Fruit fly (Drosophila melanogaster): ENCODE results near the gene CG11425.

CG11425 gene

DNA sequence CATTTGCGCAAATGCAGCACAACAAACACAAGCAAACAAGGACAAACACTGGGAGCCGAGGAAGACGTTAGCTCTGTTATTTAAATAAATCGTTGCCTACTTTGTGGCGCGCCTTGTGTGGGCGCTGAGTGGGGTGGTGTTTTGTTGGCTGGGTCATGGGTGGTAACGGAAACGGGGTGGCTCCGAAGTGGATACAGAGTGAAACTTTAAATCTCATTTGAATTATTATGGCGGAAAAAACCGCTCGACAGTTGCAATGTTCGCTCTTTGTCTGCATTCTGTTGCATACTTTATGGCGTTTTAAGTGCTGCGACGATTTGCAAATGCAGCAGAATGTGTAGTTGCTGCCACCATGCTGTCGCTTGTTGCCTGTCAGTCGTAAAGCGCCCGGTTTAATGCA, 23.0 kb downstream of the CG11425 start:
- TF ChIP-seq Ets96B (tag; optimal IDR thresholded peaks at IDR 0.05) (no peak), Hr4 (GFP tag; optimal IDR thresholded peaks at IDR 0.05) (no peak), eg (GFP tag; IDR thresholded peaks at IDR 0.05) (no peak), acj6 (GFP tag; optimal IDR thresholded peaks at IDR 0.05) (no peak), CG6276 (GFP tag; optimal IDR thresholded peaks at IDR 0.05) (no peak), Gug (GFP tag; IDR thresholded peaks at IDR 0.05) (no peak), achi (GFP tag; optimal IDR thresholded peaks at IDR 0.05) (no peak), lz (GFP tag; optimal IDR thresholded peaks at IDR 0.05) (no peak), Blimp-1 (GFP tag; optimal IDR thresholded peaks at IDR 0.05) (no peak), CG8319 (GFP tag; optimal IDR thresholded peaks at IDR 0.05) (no peak), dac (GFP tag; optimal IDR thresholded peaks at IDR 0.05) (no peak), CG8632 (GFP tag; optimal IDR thresholded peaks at IDR 0.05) (no peak), salr (GFP tag; optimal IDR thresholded peaks at IDR 0.05) (no peak), spab (GFP tag; optimal IDR thresholded peaks at IDR 0.05) (no peak), svp (GFP tag) (no peak), Hr38 (GFP tag; optimal IDR thresholded peaks at IDR 0.05) (no peak), CG6854 (GFP tag; optimal IDR thresholded peaks at IDR 0.05) (no peak), CG6808 (GFP tag; optimal IDR thresholded peaks at IDR 0.05) (no peak), Ets21C (GFP tag; optimal IDR thresholded peaks at IDR 0.05) (no peak)

DNA sequence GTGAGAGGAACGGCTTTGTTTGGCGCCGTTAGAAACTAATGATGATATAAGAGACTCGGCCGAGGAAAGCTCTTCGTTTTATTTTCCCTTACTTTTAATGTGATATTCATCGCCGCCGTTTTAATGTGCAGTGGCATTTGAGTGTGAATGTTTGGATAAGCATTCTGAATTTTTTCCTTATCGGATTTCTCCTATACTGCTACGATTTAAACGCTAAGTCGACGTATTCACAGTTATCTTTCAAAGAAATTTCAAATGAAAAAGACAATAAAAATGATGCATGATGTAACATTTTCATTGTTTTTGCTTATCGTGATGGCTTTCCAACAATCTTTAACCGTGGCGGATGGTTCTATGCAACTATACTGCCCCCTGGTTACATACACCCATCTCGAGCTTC, 26.7 kb downstream of the CG11425 start, which contains the start of gene CG43312:
CG43312 (plus strand) TSS at position 301 of the 400 bp plus-strand sequence.
- no peak for TF ChIP-seq CG6276 (GFP tag; optimal IDR thresholded peaks at IDR 0.05)
- no peak for TF ChIP-seq Eip78C (GFP tag)
- no peak for TF ChIP-seq cyc (GFP tag; optimal IDR thresholded peaks at IDR 0.05)
- TF ChIP-seq Ets21C (GFP tag; optimal IDR thresholded peaks at IDR 0.05): no peak
- TF ChIP-seq Sox102F (GFP tag; optimal IDR thresholded peaks at IDR 0.05): no peak
- TF ChIP-seq ss (GFP tag; optimal IDR thresholded peaks at IDR 0.05): no peak
- no peak for TF ChIP-seq Hr39 (GFP tag; optimal IDR thresholded peaks at IDR 0.05)

DNA sequence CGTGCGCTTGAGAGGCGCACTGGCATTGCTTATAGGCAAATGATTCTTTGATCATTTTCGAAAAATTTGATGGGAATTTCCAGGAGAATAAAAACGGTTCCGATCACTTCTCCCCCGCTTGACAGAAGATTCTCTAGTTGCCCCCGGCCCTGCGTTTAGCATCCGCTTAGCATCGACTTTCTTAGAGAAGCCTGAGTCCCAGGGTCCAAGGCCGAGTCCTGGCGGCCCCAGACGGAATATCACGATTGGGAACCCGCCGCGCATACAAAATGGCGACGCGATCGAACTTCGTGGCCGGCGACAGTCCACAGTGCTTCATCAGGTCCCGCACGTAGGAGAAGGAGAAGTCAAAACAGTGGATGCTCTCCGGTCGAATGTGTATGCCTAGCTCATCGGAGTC, 29.1 kb downstream of the CG11425 start, which contains the start of gene CG43331:
CG43331 (minus strand) TSS at position 101 of the 400 bp plus-strand sequence.
- TF ChIP-seq cyc (GFP tag; optimal IDR thresholded peaks at IDR 0.05) (no peak), Blimp-1 (GFP tag; optimal IDR thresholded peaks at IDR 0.05) (no peak), CG15336 (GFP tag; IDR thresholded peaks at IDR 0.05) (no peak), pdm3 (GFP tag; optimal IDR thresholded peaks at IDR 0.05) (no peak), Smox (GFP tag; optimal IDR thresholded peaks at IDR 0.05) (no peak), CG34406 (GFP tag; optimal IDR thresholded peaks at IDR 0.05) (no peak), CG1621 (tag; optimal IDR thresholded peaks at IDR 0.05) (no peak), lz (GFP tag; optimal IDR thresholded peaks at IDR 0.05) (no peak), Gug (GFP tag; IDR thresholded peaks at IDR 0.05) (no peak), CG9139 (GFP tag; optimal IDR thresholded peaks at IDR 0.05) (no peak), CG10669 (GFP tag; optimal IDR thresholded peaks at IDR 0.05) (no peak), svp (GFP tag) (no peak), CG6854 (GFP tag; optimal IDR thresholded peaks at IDR 0.05) (no peak), CG31627 (GFP tag; optimal IDR thresholded peaks at IDR 0.05) (no peak), Eip75B (GFP tag; optimal IDR thresholded peaks at IDR 0.05) (no peak), CG16779 (tag; optimal IDR thresholded peaks at IDR 0.05) (no peak)

DNA sequence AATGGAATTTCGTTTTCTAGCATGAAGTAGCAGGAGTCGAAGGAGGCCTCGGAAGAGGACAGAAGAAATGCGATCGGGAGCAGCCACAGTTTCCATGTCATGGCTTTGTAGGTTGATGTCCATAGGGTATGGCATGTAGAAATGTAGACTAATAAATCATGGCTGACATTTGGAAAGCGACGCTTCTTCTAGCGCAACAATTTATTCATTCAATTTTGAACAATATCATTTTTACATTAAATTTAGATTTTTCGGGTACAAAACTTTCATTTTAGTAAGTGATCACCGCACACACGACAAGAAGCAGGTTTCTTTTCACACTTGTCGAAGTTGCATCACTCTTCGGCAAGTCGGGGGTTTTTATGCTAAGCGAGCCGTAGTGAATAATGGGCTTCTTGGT, 29.7 kb downstream of the CG11425 start, which contains the start of gene CG43330:
CG43330 (minus strand) TSS at position 101 of the 400 bp plus-strand sequence.
- TF ChIP-seq CG34406 (GFP tag; optimal IDR thresholded peaks at IDR 0.05) (no peak), CG9139 (GFP tag; optimal IDR thresholded peaks at IDR 0.05) (no peak), Blimp-1 (GFP tag; optimal IDR thresholded peaks at IDR 0.05) (no peak), fkh (GFP tag; optimal IDR thresholded peaks at IDR 0.05) (no peak), Lpt (GFP tag; optimal IDR thresholded peaks at IDR 0.05) (no peak), fd59A (GFP tag; optimal IDR thresholded peaks at IDR 0.05) (no peak), CG32006 (GFP tag; optimal IDR thresholded peaks at IDR 0.05) (no peak), CG11294 (GFP tag; IDR thresholded peaks at IDR 0.05) (no peak), salr (GFP tag; optimal IDR thresholded peaks at IDR 0.05) (no peak), dac (GFP tag; optimal IDR thresholded peaks at IDR 0.05) (no peak), acj6 (GFP tag; optimal IDR thresholded peaks at IDR 0.05) (no peak), topi (GFP tag; optimal IDR thresholded peaks at IDR 0.05) (no peak), Met (GFP tag; optimal IDR thresholded peaks at IDR 0.05) (no peak), CG11762 (GFP tag; optimal IDR thresholded peaks at IDR 0.05; ENCODE audit: insufficient read depth) (no peak), lz (GFP tag; optimal IDR thresholded peaks at IDR 0.05) (no peak), Sox14 (GFP tag; optimal IDR thresholded peaks at IDR 0.05) (no peak), net (GFP tag; optimal IDR thresholded peaks at IDR 0.05) (no peak), Ets96B (tag; optimal IDR thresholded peaks at IDR 0.05) (no peak), cyc (GFP tag; optimal IDR thresholded peaks at IDR 0.05) (no peak), CG3032 (tag; optimal IDR thresholded peaks at IDR 0.05) (no peak)
